Fruit fly (Drosophila melanogaster) whole organism, pupa: ENCODE measurements around the gene CG31715.

ENCODE experiments used
- CG10348 ChIP-seq: fragments of 200-800 bp; sonication (Bioruptor generic); IDR thresholded peaks from 2 replicates; pipeline ENCODE4 v1.3.6; 2022; ENCODE audit warnings: missing biosample characterization, missing genetic modification characterization
- CG12605 ChIP-seq: fragments of 200-800 bp; sonication (Bioruptor generic); IDR thresholded peaks from 2 replicates; pipeline ENCODE4 v1.3.6; 2022; ENCODE audit warnings: missing biosample characterization, missing genetic modification characterization
- CG13204 ChIP-seq: fragments of 200-800 bp; sonication (Bioruptor generic); optimal IDR thresholded peaks from 2 replicates; lab custom pipeline; 2018; ENCODE audit warnings: missing biosample characterization, mild to moderate bottlenecking, missing genetic modification characterization, moderate library complexity
- CG14655 ChIP-seq: fragments of 200-800 bp; sonication (Bioruptor generic); optimal IDR thresholded peaks from 3 replicates; lab custom pipeline; 2017; ENCODE audit warnings: mild to moderate bottlenecking, missing biosample characterization, missing genetic modification reagents, missing genetic modification characterization
- CG15710 ChIP-seq: fragments of 200-800 bp; sonication (Bioruptor generic); optimal IDR thresholded peaks from 2 replicates; lab custom pipeline; 2018; ENCODE audit warnings: missing biosample characterization, mild to moderate bottlenecking, missing genetic modification characterization, moderate library complexity
- CG17806 ChIP-seq: fragments of 200-800 bp; sonication (Bioruptor generic); optimal IDR thresholded peaks from 2 replicates; lab custom pipeline; 2018; ENCODE audit warnings: missing biosample characterization, mild to moderate bottlenecking, missing genetic modification characterization, moderate library complexity
- CG32121 ChIP-seq: fragments of 200-800 bp; sonication (Bioruptor generic); IDR thresholded peaks from 2 replicates; pipeline ENCODE4 v1.3.6; 2022; ENCODE audit warnings: missing biosample characterization, missing genetic modification characterization
- CG34367 ChIP-seq: fragments of 200-800 bp; sonication (Bioruptor generic); optimal IDR thresholded peaks from 2 replicates; lab custom pipeline; 2018; ENCODE audit warnings: missing biosample characterization, mild to moderate bottlenecking, missing genetic modification characterization
- CG4496 ChIP-seq: fragments of 200-800 bp; sonication (Bioruptor generic); IDR thresholded peaks from 3 replicates; pipeline ENCODE4 v1.3.6; 2022; ENCODE audit warnings: missing biosample characterization, missing genetic modification characterization
- CG8159 ChIP-seq: fragments of 200-800 bp; sonication (Bioruptor generic); optimal IDR thresholded peaks from 3 replicates; lab custom pipeline; 2018; ENCODE audit warnings: missing biosample characterization, mild to moderate bottlenecking, missing genetic modification characterization, moderate library complexity
- CG8301 ChIP-seq: fragments of 200-800 bp; sonication (Bioruptor generic); optimal IDR thresholded peaks from 2 replicates; lab custom pipeline; 2018; ENCODE audit warnings: missing biosample characterization, mild to moderate bottlenecking, missing genetic modification characterization
- CG9948 ChIP-seq: fragments of 200-800 bp; sonication (Bioruptor generic); optimal IDR thresholded peaks from 2 replicates; lab custom pipeline; 2018; ENCODE audit warnings: missing biosample characterization, mild to moderate bottlenecking, missing genetic modification characterization, moderate library complexity
- D1 ChIP-seq: fragments of 200-800 bp; sonication (Bioruptor generic); optimal IDR thresholded peaks from 2 replicates; lab custom pipeline; 2018; ENCODE audit warnings: missing biosample characterization, mild to moderate bottlenecking, missing genetic modification characterization, moderate library complexity
- EcR ChIP-seq: fragments of 200-800 bp; sonication (Bioruptor generic); optimal IDR thresholded peaks from 3 replicates; lab custom pipeline; 2019; ENCODE audit warnings: missing biosample characterization, missing genetic modification characterization, mild to moderate bottlenecking, moderate library complexity, missing genetic modification reagents
- Ets98B ChIP-seq: fragments of 200-800 bp; sonication (Bioruptor generic); IDR thresholded peaks from 2 replicates; pipeline ENCODE4 v1.3.6; 2022; ENCODE audit warnings: missing biosample characterization, missing genetic modification characterization
- Pif1A ChIP-seq: fragments of 200-800 bp; sonication (Bioruptor generic); optimal IDR thresholded peaks from 3 replicates; lab custom pipeline; 2016; ENCODE audit warnings: missing biosample characterization, missing genetic modification characterization
- Pif1B ChIP-seq: fragments of 200-800 bp; sonication (Bioruptor generic); optimal IDR thresholded peaks from 3 replicates; lab custom pipeline; 2016; ENCODE audit warnings: missing biosample characterization, missing genetic modification characterization
- Snoo ChIP-seq: fragments of 200-800 bp; sonication (Bioruptor generic); optimal IDR thresholded peaks from 3 replicates; lab custom pipeline; 2017; ENCODE audit warnings: missing biosample characterization, mild to moderate bottlenecking, missing genetic modification characterization, inconsistent platforms
- fd96Ca ChIP-seq: fragments of 200-800 bp; sonication (Bioruptor generic); IDR thresholded peaks from 3 replicates; pipeline ENCODE4 v1.3.6; 2022; ENCODE audit warnings: missing biosample characterization, missing genetic modification characterization
- gl ChIP-seq: fragments of 200-800 bp; sonication (Bioruptor generic); optimal IDR thresholded peaks from 2 replicates; lab custom pipeline; 2018; ENCODE audit warnings: missing biosample characterization, mild to moderate bottlenecking, missing genetic modification characterization
- rn ChIP-seq: fragments of 200-800 bp; sonication (Bioruptor generic); IDR thresholded peaks from 2 replicates; pipeline ENCODE4 v1.3.6; 2022; ENCODE audit warnings: missing biosample characterization, missing genetic modification characterization

The CG31715 gene

DNA sequence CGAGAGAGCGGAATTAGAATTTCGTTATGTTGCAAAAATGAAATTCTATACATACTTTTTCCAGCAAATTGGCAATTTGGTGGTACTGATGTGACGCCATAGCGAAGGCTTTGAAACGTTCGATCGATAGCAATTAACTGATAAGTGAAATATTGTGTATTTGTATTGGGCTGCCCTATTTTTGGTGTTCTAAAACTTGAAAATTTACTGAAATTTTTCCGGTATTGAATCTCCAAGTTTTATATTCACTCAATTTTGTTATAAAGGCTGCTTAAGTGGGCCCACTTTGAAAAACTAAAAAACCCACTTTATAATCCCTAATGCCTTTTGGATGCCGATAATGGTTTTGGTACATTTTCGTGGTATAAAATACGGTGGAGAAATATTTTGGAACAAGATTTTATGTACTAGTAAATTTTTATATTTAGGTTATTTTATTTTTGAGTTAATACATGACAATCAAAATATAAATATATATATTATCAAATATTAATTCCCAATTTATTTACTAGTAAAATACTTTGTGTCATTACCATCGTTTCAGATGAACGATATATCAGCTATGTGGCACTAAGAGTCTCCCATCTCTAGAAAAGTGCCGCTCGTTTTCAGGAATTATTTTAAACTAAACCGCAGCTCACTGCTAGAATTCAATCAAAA, 21.1 kb downstream of the CG31715 start, which contains the start of the genes Cand1 and pim:
Cand1 (minus strand) TSS at position 300 of the 660 bp plus-strand sequence.
pim (plus strand) TSS at position 582 of the 660 bp plus-strand sequence.
- TF ChIP-seq CG8159 (tag; lab: Kevin White, UChicago) (no peak), CG8301 (tag; lab: Kevin White, UChicago) (no peak), rn (GFP tag; lab: Robert Waterston, UW) (no peak), fd96Ca (GFP tag; lab: Robert Waterston, UW) (no peak), CG17806 (tag; lab: Kevin White, UChicago) (no peak), CG14655 (GFP tag; lab: Kevin White, UChicago) (no peak), CG34367 (tag; lab: Kevin White, UChicago) (no peak), CG9948 (tag; lab: Kevin White, UChicago) (no peak), Ets98B (no peak), gl (no peak)
- TF ChIP-seq, all 21 proteins: peak for 0

DNA sequence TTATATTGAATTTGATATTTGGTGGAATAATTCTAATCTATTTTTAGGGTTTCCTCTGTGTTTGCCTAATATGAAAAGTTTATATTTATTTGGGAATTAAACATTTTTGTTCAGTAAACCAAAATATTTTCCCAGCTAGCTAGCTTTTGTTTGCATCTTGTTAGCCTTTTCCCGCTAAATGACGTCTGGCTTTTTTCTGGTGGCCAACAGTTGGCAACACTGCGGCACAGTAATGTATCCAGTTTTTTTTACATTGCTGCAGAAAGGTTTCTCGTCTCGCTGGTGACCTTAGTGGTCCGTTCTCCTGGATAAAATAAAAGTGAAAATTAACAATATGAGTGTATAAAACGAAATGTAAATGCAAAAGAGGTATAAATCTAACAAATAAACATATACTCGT, 22.8 kb downstream of the CG31715 start, which contains the start of gene lft:
lft (plus strand) TSS at position 243 of the 400 bp plus-strand sequence.
- TF ChIP-seq Pif1B (no peak), EcR (GFP tag; lab: Kevin White, UChicago) (no peak), CG34367 (tag; lab: Kevin White, UChicago) (no peak), Pif1A (GFP tag; lab: Kevin White, UChicago) (no peak), CG4496 (GFP tag; lab: Robert Waterston, UW) (no peak), Ets98B (no peak), CG14655 (GFP tag; lab: Kevin White, UChicago) (no peak), CG8159 (tag; lab: Kevin White, UChicago) (no peak)

DNA sequence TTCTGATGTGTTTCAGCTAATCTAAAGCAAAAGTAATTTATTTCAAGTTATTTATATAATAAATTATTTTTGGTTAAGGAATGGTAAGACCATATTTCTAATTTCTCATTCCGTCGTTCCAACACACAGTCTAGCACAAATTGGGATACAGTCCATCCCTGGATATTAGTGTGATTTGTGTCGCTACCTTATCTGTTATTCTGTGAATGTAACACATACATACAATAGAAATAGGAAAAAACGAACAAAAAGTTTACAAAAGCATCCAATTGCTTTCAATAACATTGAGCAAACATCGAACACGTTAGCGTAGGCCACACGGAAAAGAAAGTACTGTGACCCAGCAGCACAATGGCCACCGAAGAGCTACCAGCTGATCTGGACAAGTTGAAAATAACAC, 25.1 kb downstream of the CG31715 start, which contains the start of gene CG5056:
CG5056 (plus strand) TSS at position 168 of the 400 bp plus-strand sequence.
- TF ChIP-seq CG4496 (GFP tag; lab: Robert Waterston, UW) (no peak), Pif1B (no peak), gl (peak; percentile 57), Pif1A (GFP tag; lab: Kevin White, UChicago) (no peak), rn (GFP tag; lab: Robert Waterston, UW) (no peak), CG34367 (tag; lab: Kevin White, UChicago) (peak; percentile 32), Ets98B (peak; percentile 29; the same call in 1 of the 2 replicates), CG8301 (tag; lab: Kevin White, UChicago) (no peak), EcR (GFP tag; lab: Kevin White, UChicago) (no peak), CG8159 (tag; lab: Kevin White, UChicago) (no peak), Snoo (tag; lab: Kevin White, UChicago) (peak; percentile 2), CG17806 (tag; lab: Kevin White, UChicago) (peak; percentile 6), D1 (tag; lab: Kevin White, UChicago) (no peak), CG32121 (GFP tag; lab: Robert Waterston, UW) (peak; percentile 41; the same call in 1 of the 2 replicates), CG10348 (GFP tag; lab: Robert Waterston, UW) (no peak), fd96Ca (GFP tag; lab: Robert Waterston, UW) (no peak), CG15710 (tag; lab: Kevin White, UChicago) (peak; percentile 40), CG12605 (GFP tag; lab: Robert Waterston, UW) (peak; percentile 11; the same call in 1 of the 2 replicates), CG14655 (GFP tag; lab: Kevin White, UChicago) (no peak), CG9948 (tag; lab: Kevin White, UChicago) (peak; percentile 30), CG13204 (GFP tag; lab: Kevin White, UChicago) (no peak)
- TF ChIP-seq, all 21 proteins: peak for 9

DNA sequence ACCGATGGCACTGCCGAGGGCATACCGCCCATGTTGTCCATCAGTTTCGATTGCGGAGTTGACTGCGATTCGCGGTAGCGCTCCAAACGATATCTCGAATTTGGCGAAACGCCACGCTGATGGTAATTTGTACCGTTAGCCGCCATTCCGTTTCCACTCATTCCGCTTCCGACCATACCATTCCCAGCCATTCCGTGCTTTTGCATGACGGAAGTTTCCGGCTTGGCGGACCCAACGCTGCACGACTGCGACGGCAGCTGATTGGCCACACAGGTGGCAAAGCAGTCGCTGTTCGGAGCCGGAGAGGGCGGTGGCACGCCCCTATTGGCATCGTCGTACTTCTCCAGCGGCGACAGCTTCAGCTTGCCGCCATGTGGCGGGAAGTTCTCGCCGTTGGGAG, 30.9 kb downstream of the CG31715 start:
- TF ChIP-seq Pif1A (GFP tag; lab: Kevin White, UChicago) (no peak), gl (no peak), CG14655 (GFP tag; lab: Kevin White, UChicago) (no peak), CG8301 (tag; lab: Kevin White, UChicago) (no peak), CG15710 (tag; lab: Kevin White, UChicago) (no peak), CG8159 (tag; lab: Kevin White, UChicago) (no peak), Pif1B (no peak), CG13204 (GFP tag; lab: Kevin White, UChicago) (no peak), rn (GFP tag; lab: Robert Waterston, UW) (no peak), D1 (tag; lab: Kevin White, UChicago) (no peak), CG4496 (GFP tag; lab: Robert Waterston, UW) (no peak), Snoo (tag; lab: Kevin White, UChicago) (no peak), CG10348 (GFP tag; lab: Robert Waterston, UW) (no peak), EcR (GFP tag; lab: Kevin White, UChicago) (no peak), CG9948 (tag; lab: Kevin White, UChicago) (no peak), fd96Ca (GFP tag; lab: Robert Waterston, UW) (no peak), CG34367 (tag; lab: Kevin White, UChicago) (no peak)

DNA sequence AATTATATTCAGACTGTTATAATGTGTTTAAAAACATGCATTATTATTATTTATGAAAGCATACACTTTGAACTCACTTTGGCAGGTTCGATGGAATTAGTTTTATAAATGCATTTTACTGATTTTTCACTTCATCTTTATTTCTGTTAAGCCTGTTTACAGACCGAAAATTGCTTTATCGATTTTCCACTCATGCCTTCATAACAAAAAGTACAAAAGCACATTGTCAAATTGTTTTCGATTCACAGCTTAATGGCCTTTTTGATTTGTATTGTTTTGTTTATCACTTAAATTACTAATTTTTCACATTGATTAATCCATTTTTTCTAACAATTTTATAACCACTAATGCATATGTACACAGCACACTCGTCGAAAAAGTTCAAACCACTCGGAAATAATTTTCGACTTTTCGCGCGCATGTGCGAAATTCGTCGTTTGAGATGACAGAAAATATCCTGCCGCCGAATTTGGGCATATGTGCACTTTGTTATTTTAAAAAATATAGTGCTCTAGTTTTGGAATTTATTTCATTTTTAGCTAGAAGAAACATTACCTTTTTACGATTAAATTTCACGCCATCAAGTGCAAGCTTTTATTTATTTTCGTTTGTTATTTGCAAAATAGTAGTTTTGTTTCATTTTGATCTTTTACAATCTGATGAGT, 32.3 kb downstream of the CG31715 start, which contains the start of gene rho-5:
rho-5 (minus strand) TSS at position 296 of the 665 bp plus-strand sequence.
- TF ChIP-seq Pif1A (GFP tag; lab: Kevin White, UChicago) = no peak
- TF ChIP-seq CG8301 (tag; lab: Kevin White, UChicago) = no peak
- no peak for TF ChIP-seq CG32121 (GFP tag; lab: Robert Waterston, UW)
- TF ChIP-seq fd96Ca (GFP tag; lab: Robert Waterston, UW) = no peak
- TF ChIP-seq CG14655 (GFP tag; lab: Kevin White, UChicago) = no peak
- no peak for TF ChIP-seq CG12605 (GFP tag; lab: Robert Waterston, UW)
- TF ChIP-seq CG13204 (GFP tag; lab: Kevin White, UChicago) = no peak
- no peak for TF ChIP-seq rn (GFP tag; lab: Robert Waterston, UW)
- no peak for TF ChIP-seq D1 (tag; lab: Kevin White, UChicago)
- TF ChIP-seq CG8159 (tag; lab: Kevin White, UChicago) = no peak
